Fruit fly (Drosophila melanogaster) whole organism, adult: ENCODE measurements around the gene RAF2.

Source experiments
- CG11617 ChIP-seq: fragments of 200-800 bp; sonication (Bioruptor generic); optimal IDR thresholded peaks from 2 replicates; lab custom pipeline; 2017; ENCODE audit warnings: mild to moderate bottlenecking, missing biosample characterization, missing genetic modification reagents, missing genetic modification characterization
- CG12768 ChIP-seq: fragments of 200-800 bp; sonication (Bioruptor generic); optimal IDR thresholded peaks from 2 replicates; lab custom pipeline; 2017; ENCODE audit warnings: missing biosample characterization, missing genetic modification characterization, mild to moderate bottlenecking, moderate library complexity, missing genetic modification reagents
- CG14711 ChIP-seq: fragments of 200-800 bp; sonication (Bioruptor generic); optimal IDR thresholded peaks from 2 replicates; lab custom pipeline; 2018; ENCODE audit warnings: missing biosample characterization, mild to moderate bottlenecking, missing genetic modification characterization, moderate library complexity
- CG1620 ChIP-seq: fragments of 200-800 bp; sonication (Bioruptor generic); optimal IDR thresholded peaks from 2 replicates; lab custom pipeline; 2016; ENCODE audit warnings: missing biosample characterization, missing genetic modification characterization
- CG33017 ChIP-seq: fragments of 200-800 bp; sonication (Bioruptor generic); optimal IDR thresholded peaks from 2 replicates; lab custom pipeline; 2018; ENCODE audit warnings: missing biosample characterization, mild to moderate bottlenecking, missing genetic modification characterization, moderate library complexity
- CG5204 ChIP-seq: fragments of 200-800 bp; sonication (Bioruptor generic); optimal IDR thresholded peaks from 2 replicates; lab custom pipeline; 2016; ENCODE audit warnings: missing biosample characterization, missing genetic modification characterization
- CG7045 ChIP-seq: fragments of 200-800 bp; sonication (Bioruptor generic); optimal IDR thresholded peaks from 2 replicates; lab custom pipeline; 2017; ENCODE audit warnings: missing biosample characterization, mild to moderate bottlenecking, missing genetic modification characterization
- CG7101 ChIP-seq: fragments of 200-800 bp; sonication (Bioruptor generic); optimal IDR thresholded peaks from 2 replicates; lab custom pipeline; 2018; ENCODE audit warnings: missing biosample characterization, mild to moderate bottlenecking, missing genetic modification characterization, moderate library complexity
- Clk ChIP-seq: fragments of 200-800 bp; sonication (Bioruptor generic); optimal IDR thresholded peaks from 2 replicates; lab custom pipeline; 2017; ENCODE audit warnings: missing biosample characterization, missing genetic modification characterization
- Crg-1 ChIP-seq: fragments of 200-800 bp; sonication (Bioruptor generic); optimal IDR thresholded peaks from 2 replicates; lab custom pipeline; 2016; ENCODE audit warnings: missing biosample characterization, missing genetic modification characterization
- Hr96 ChIP-seq: fragments of 200-800 bp; sonication (Bioruptor generic); optimal IDR thresholded peaks from 2 replicates; lab custom pipeline; 2016; ENCODE audit warnings: missing biosample characterization, missing genetic modification characterization
- Mnt ChIP-seq: fragments of 200-800 bp; sonication (Bioruptor generic); optimal IDR thresholded peaks from 2 replicates; lab custom pipeline; 2016; ENCODE audit warnings: missing biosample characterization, mild to moderate bottlenecking, missing genetic modification characterization
- bab1 ChIP-seq: fragments of 200-800 bp; sonication (Bioruptor generic); optimal IDR thresholded peaks from 3 replicates; lab custom pipeline; 2019; ENCODE audit warnings: missing biosample characterization, mild to moderate bottlenecking, missing genetic modification characterization, moderate library complexity
- cic ChIP-seq: fragments of 200-800 bp; sonication (Bioruptor generic); optimal IDR thresholded peaks from 2 replicates; lab custom pipeline; 2017; ENCODE audit warnings: missing biosample characterization, mild to moderate bottlenecking, missing genetic modification characterization, moderate library complexity
- cnc ChIP-seq, 2 experiments: fragments of >200 bp; optimal IDR thresholded peaks; 2 replicates each; lab custom pipeline; 2017
- kay ChIP-seq: fragments of 200-800 bp; sonication (Bioruptor generic); peaks from one replicate; lab custom pipeline; 2016; ENCODE audit warnings: missing biosample characterization, missing genetic modification characterization, borderline replicate concordance
- ovo ChIP-seq: fragments of 200-800 bp; sonication (Bioruptor generic); optimal IDR thresholded peaks from 2 replicates; lab custom pipeline; 2016; ENCODE audit warnings: missing biosample characterization, missing genetic modification characterization
- pad ChIP-seq: fragments of 200-800 bp; sonication (Bioruptor generic); optimal IDR thresholded peaks from 3 replicates; lab custom pipeline; 2017; ENCODE audit warnings: missing biosample characterization, missing genetic modification characterization, mild to moderate bottlenecking, moderate library complexity, missing genetic modification reagents
- tj ChIP-seq: fragments of 200-800 bp; sonication (Bioruptor generic); optimal IDR thresholded peaks from 3 replicates; lab custom pipeline; 2017; ENCODE audit warnings: missing biosample characterization, mild to moderate bottlenecking, missing genetic modification characterization, moderate library complexity
- toe ChIP-seq: fragments of 200-800 bp; sonication (Bioruptor generic); optimal IDR thresholded peaks from 2 replicates; lab custom pipeline; 2016; ENCODE audit warnings: missing biosample characterization, missing genetic modification characterization

Gene RAF2

dm6 chr3L:16400175-16400574 lies 14.0 kb downstream of the RAF2 start, which contains the start of gene CG44836:
Gene CG44836 (minus strand): TSS chr3L:16400275.
- no peak for TF ChIP-seq CG5204 (GFP tag; lab: Kevin White, UChicago)
- peak; percentile 20 for TF ChIP-seq kay (GFP tag; lab: Kevin White, UChicago)

- no peak for TF ChIP-seq CG14711 (tag; lab: Kevin White, UChicago)
- TF ChIP-seq Mnt (GFP tag; lab: Kevin White, UChicago), result no peak
- TF ChIP-seq tj (GFP tag; lab: Kevin White, UChicago), result no peak
- TF ChIP-seq kay (GFP tag; lab: Kevin White, UChicago), result no peak
- TF ChIP-seq CG12768, result no peak
- TF ChIP-seq CG11617 (GFP tag; lab: Kevin White, UChicago), result no peak
- no peak for TF ChIP-seq Clk (GFP tag; lab: Kevin White, UChicago)
- no peak for TF ChIP-seq Hr96 (GFP tag; lab: Kevin White, UChicago)
- no peak for TF ChIP-seq bab1 (GFP tag; lab: Kevin White, UChicago)
- TF ChIP-seq pad, result no peak
- TF ChIP-seq ovo (GFP tag; lab: Kevin White, UChicago), result no peak
- no peak for TF ChIP-seq CG1620 (GFP tag; lab: Kevin White, UChicago)
- TF ChIP-seq Crg-1 (GFP tag; lab: Kevin White, UChicago), result no peak
Observed at dm6 chr3L:16402253-16402652, 16.1 kb downstream of the RAF2 start.

dm6 chr3L:16407815-16408608 lies 21.9 kb downstream of the RAF2 start:
- TF ChIP-seq CG7101 (no peak), ovo (GFP tag; lab: Kevin White, UChicago) (no peak), Mnt (GFP tag; lab: Kevin White, UChicago) (no peak), Crg-1 (GFP tag; lab: Kevin White, UChicago) (no peak), pad (no peak), cic (GFP tag; lab: Kevin White, UChicago) (no peak), CG1620 (GFP tag; lab: Kevin White, UChicago) (no peak), CG5204 (GFP tag; lab: Kevin White, UChicago) (no peak), cnc (optimal IDR thresholded peaks at IDR 0.05; lab: Kevin White, UChicago) (no peak), bab1 (GFP tag; lab: Kevin White, UChicago) (no peak)

- TF ChIP-seq CG1620 (GFP tag; lab: Kevin White, UChicago) (no peak), CG7045 (peak; percentile 46), ovo (GFP tag; lab: Kevin White, UChicago) (peak; percentile 2), cic (GFP tag; lab: Kevin White, UChicago) (no peak), Mnt (GFP tag; lab: Kevin White, UChicago) (no peak), CG14711 (tag; lab: Kevin White, UChicago) (peak; percentile 2), CG7101 (no peak), Hr96 (GFP tag; lab: Kevin White, UChicago) (no peak), CG11617 (GFP tag; lab: Kevin White, UChicago) (peak; percentile 29), toe (no peak), Crg-1 (GFP tag; lab: Kevin White, UChicago) (no peak), tj (GFP tag; lab: Kevin White, UChicago) (peak; percentile 30), CG5204 (GFP tag; lab: Kevin White, UChicago) (no peak), pad (peak; percentile 61), bab1 (GFP tag; lab: Kevin White, UChicago) (peak; percentile 35), Clk (GFP tag; lab: Kevin White, UChicago) (no peak), CG12768 (no peak), kay (GFP tag; lab: Kevin White, UChicago) (peak; percentile 71), CG33017 (tag; lab: Kevin White, UChicago) (peak; percentile 6), cnc (optimal IDR thresholded peaks at IDR 0.05; lab: Kevin White, UChicago) (no peak)
Observed at dm6 chr3L:16408609-16409439, 22.7 kb downstream of the RAF2 start.

- TF ChIP-seq pad (peak; percentile 91), CG7045 (no peak)
Observed at dm6 chr3L:16409440-16410233, 23.5 kb downstream of the RAF2 start.
